Fruit fly (Drosophila melanogaster) whole organism, prepupa: ENCODE data around the gene CG6770.

ENCODE experiments used
- CG11294 ChIP-seq: fragments of 200-800 bp; sonication (Bioruptor generic); IDR thresholded peaks from 2 replicates; pipeline ENCODE4 v1.3.6; 2022; ENCODE audit warnings: missing biosample characterization, missing genetic modification characterization
- CG11762 ChIP-seq: fragments of 200-800 bp; sonication (Bioruptor generic); optimal IDR thresholded peaks from 3 replicates; lab custom pipeline; 2016; ENCODE audit warnings: missing biosample characterization, missing genetic modification characterization; ENCODE audit not compliant: insufficient read depth
- CG11902 ChIP-seq: fragments of 200-800 bp; sonication (Bioruptor generic); optimal IDR thresholded peaks from 3 replicates; lab custom pipeline; 2016; ENCODE audit warnings: missing biosample characterization, missing genetic modification characterization
- CG15336 ChIP-seq: fragments of 200-800 bp; sonication (Bioruptor generic); IDR thresholded peaks from 2 replicates; pipeline ENCODE4 v1.3.6; 2022; ENCODE audit warnings: missing biosample characterization, missing genetic modification characterization
- CG1621 ChIP-seq: fragments of 200-800 bp; sonication (Bioruptor generic); optimal IDR thresholded peaks from 3 replicates; lab custom pipeline; 2018; ENCODE audit warnings: missing biosample characterization, mild to moderate bottlenecking, missing genetic modification characterization
- CG16779 ChIP-seq: fragments of 200-800 bp; sonication (Bioruptor generic); optimal IDR thresholded peaks from 3 replicates; lab custom pipeline; 2017; ENCODE audit warnings: missing biosample characterization, mild to moderate bottlenecking, missing genetic modification characterization
- CG31627 ChIP-seq: fragments of 200-800 bp; sonication (Bioruptor generic); optimal IDR thresholded peaks from 3 replicates; lab custom pipeline; 2016; ENCODE audit warnings: missing biosample characterization, missing genetic modification characterization
- CG3919 ChIP-seq: fragments of 200-800 bp; sonication (Bioruptor generic); optimal IDR thresholded peaks from 3 replicates; lab custom pipeline; 2016; ENCODE audit warnings: missing biosample characterization, missing genetic modification characterization
- CG6276 ChIP-seq: fragments of 200-800 bp; sonication (Bioruptor generic); optimal IDR thresholded peaks from 2 replicates; lab custom pipeline; 2017; ENCODE audit warnings: missing biosample characterization, mild to moderate bottlenecking, missing genetic modification characterization
- CG6854 ChIP-seq: fragments of 200-800 bp; sonication (Bioruptor generic); optimal IDR thresholded peaks from 2 replicates; lab custom pipeline; 2017; ENCODE audit warnings: missing biosample characterization, mild to moderate bottlenecking, missing genetic modification characterization
- CG7368 ChIP-seq: fragments of 200-800 bp; sonication (Bioruptor generic); optimal IDR thresholded peaks from 3 replicates; lab custom pipeline; 2016; ENCODE audit warnings: missing biosample characterization, missing genetic modification characterization
- CG8119 ChIP-seq: fragments of 200-800 bp; sonication (Bioruptor generic); IDR thresholded peaks from 3 replicates; pipeline ENCODE4 v1.3.6; 2022; ENCODE audit warnings: missing biosample characterization, missing genetic modification characterization
- CG8319 ChIP-seq: fragments of 200-800 bp; sonication (Bioruptor generic); optimal IDR thresholded peaks from 3 replicates; lab custom pipeline; 2016; ENCODE audit warnings: missing biosample characterization, missing genetic modification characterization
- CG8632 ChIP-seq: fragments of 200-800 bp; sonication (Bioruptor generic); optimal IDR thresholded peaks from 3 replicates; lab custom pipeline; 2016; ENCODE audit warnings: missing biosample characterization, missing genetic modification characterization
- CG9139 ChIP-seq: fragments of 200-800 bp; sonication (Bioruptor generic); optimal IDR thresholded peaks from 3 replicates; lab custom pipeline; 2017; ENCODE audit warnings: missing biosample characterization, mild to moderate bottlenecking, missing genetic modification characterization
- Eip75B ChIP-seq: fragments of 200-800 bp; sonication (Bioruptor generic); optimal IDR thresholded peaks from 3 replicates; lab custom pipeline; 2016; ENCODE audit warnings: missing biosample characterization, missing genetic modification characterization
- Eip78C ChIP-seq: fragments of 200-800 bp; sonication (Bioruptor generic); peaks from one replicate; lab custom pipeline; 2016; ENCODE audit warnings: missing biosample characterization, missing genetic modification characterization
- Eip93F ChIP-seq: fragments of 200-800 bp; sonication (Bioruptor generic); optimal IDR thresholded peaks from 2 replicates; lab custom pipeline; 2016; ENCODE audit warnings: missing biosample characterization, mild to moderate bottlenecking, missing genetic modification characterization
- Gug ChIP-seq: fragments of 200-800 bp; sonication (Bioruptor generic); IDR thresholded peaks from 2 replicates; pipeline ENCODE4 v1.3.6; 2022; ENCODE audit warnings: missing biosample characterization, missing genetic modification characterization
- Hr4 ChIP-seq: fragments of 200-800 bp; sonication (Bioruptor generic); optimal IDR thresholded peaks from 3 replicates; lab custom pipeline; 2016; ENCODE audit warnings: missing biosample characterization, missing genetic modification characterization
- Lpt ChIP-seq: fragments of 200-800 bp; sonication (Bioruptor generic); optimal IDR thresholded peaks from 3 replicates; lab custom pipeline; 2016; ENCODE audit warnings: missing biosample characterization, missing genetic modification characterization
- Smox ChIP-seq: fragments of 200-800 bp; sonication (Bioruptor generic); optimal IDR thresholded peaks from 3 replicates; lab custom pipeline; 2016; ENCODE audit warnings: missing biosample characterization, missing genetic modification characterization
- Sox14 ChIP-seq: fragments of 200-800 bp; sonication (Bioruptor generic); optimal IDR thresholded peaks from 3 replicates; lab custom pipeline; 2016; ENCODE audit warnings: missing biosample characterization, missing genetic modification characterization
- achi ChIP-seq: fragments of 200-800 bp; sonication (Bioruptor generic); optimal IDR thresholded peaks from 3 replicates; lab custom pipeline; 2016; ENCODE audit warnings: missing biosample characterization, missing genetic modification characterization
- acj6 ChIP-seq: fragments of 200-800 bp; sonication (Bioruptor generic); optimal IDR thresholded peaks from 3 replicates; lab custom pipeline; 2016; ENCODE audit warnings: missing biosample characterization, missing genetic modification characterization
- cyc ChIP-seq: fragments of 200-800 bp; sonication (Bioruptor generic); optimal IDR thresholded peaks from 3 replicates; lab custom pipeline; 2016; ENCODE audit warnings: missing biosample characterization, missing genetic modification characterization
- dsx ChIP-seq: fragments of 200-800 bp; optimal IDR thresholded peaks from 3 replicates; lab custom pipeline; 2019; ENCODE audit warnings: missing biosample characterization, mild to moderate bottlenecking, missing genetic modification characterization, moderate library complexity; ENCODE audit not compliant: poor library complexity, severe bottlenecking
- eg ChIP-seq: fragments of 200-800 bp; sonication (Bioruptor generic); IDR thresholded peaks from 3 replicates; pipeline ENCODE4 v1.3.6; 2022; ENCODE audit warnings: missing biosample characterization, missing genetic modification characterization
- fd59A ChIP-seq: fragments of 200-800 bp; sonication (Bioruptor generic); optimal IDR thresholded peaks from 2 replicates; lab custom pipeline; 2017; ENCODE audit warnings: missing biosample characterization, mild to moderate bottlenecking, missing genetic modification characterization, missing genetic modification reagents
- fkh ChIP-seq: fragments of 200-800 bp; sonication (Bioruptor generic); optimal IDR thresholded peaks from 3 replicates; lab custom pipeline; 2017; ENCODE audit warnings: missing biosample characterization, mild to moderate bottlenecking, missing genetic modification characterization, moderate library complexity
- lz ChIP-seq: fragments of 200-800 bp; sonication (Bioruptor generic); optimal IDR thresholded peaks from 3 replicates; lab custom pipeline; 2016; ENCODE audit warnings: missing biosample characterization, missing genetic modification characterization
- net ChIP-seq: fragments of 200-800 bp; sonication (Bioruptor generic); optimal IDR thresholded peaks from 3 replicates; lab custom pipeline; 2016; ENCODE audit warnings: missing biosample characterization, missing genetic modification characterization
- salr ChIP-seq, 2 experiments: fragments of 200-800 bp; sonication (Bioruptor generic); optimal IDR thresholded peaks; 3 replicates each; lab custom pipeline; 2016 to 2018; ENCODE audit warnings: missing biosample characterization in 2 of 2, missing genetic modification characterization in 2 of 2, mild to moderate bottlenecking in 1 of 2
- ss ChIP-seq, 2 experiments: fragments of 200-800 bp; sonication (Bioruptor generic); optimal IDR thresholded peaks; 2 replicates in 1 of 2; 3 replicates in 1 of 2; lab custom pipeline; 2017 to 2018; ENCODE audit warnings: mild to moderate bottlenecking in 2 of 2, missing biosample characterization in 2 of 2, missing genetic modification characterization in 2 of 2, moderate library complexity in 1 of 2
- svp ChIP-seq: fragments of 200-800 bp; sonication (Bioruptor generic); peaks from one replicate; lab custom pipeline; 2016; ENCODE audit warnings: missing biosample characterization, missing genetic modification characterization
- vri ChIP-seq: fragments of 200-800 bp; sonication (Bioruptor generic); optimal IDR thresholded peaks from 3 replicates; lab custom pipeline; 2016; ENCODE audit warnings: missing biosample characterization, mild to moderate bottlenecking, missing genetic modification characterization

Gene CG6770

DNA sequence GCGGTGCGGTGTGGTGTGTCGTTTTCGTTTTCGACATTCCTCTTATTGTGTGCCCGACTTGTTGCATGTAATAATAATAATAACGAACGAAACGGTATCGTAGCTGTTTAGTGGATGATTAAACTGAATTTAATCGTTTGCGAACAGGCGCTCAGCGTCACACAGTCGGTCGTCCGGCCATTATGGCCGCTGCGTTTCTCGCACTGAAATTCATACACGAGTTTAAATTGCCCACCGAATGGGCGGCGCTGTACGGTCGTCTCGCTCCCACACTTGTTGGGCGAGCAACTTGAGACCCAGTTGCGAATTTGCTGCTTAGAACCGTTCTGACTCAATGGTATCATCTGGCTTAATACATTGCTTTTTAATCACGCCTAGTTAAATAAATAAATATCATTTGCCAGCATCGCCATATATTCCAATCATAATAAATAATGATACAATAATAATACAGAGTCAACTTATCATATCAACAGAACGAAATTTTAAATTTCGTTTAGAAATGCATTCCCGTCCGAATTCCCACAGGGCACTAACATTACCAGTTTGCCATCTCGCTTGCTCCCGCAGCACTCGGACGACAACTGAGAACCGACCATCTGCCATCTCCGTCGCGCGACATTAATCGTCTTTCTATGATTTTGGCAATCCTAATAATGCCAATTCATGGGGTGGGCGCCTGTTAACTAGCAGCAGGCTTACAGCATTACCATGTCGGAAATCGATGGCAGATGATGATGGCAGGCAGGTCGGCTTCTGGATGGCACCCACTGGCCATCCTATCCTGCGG lies 34.8 kb downstream of the CG6770 start (continued):
- TF ChIP-seq acj6 (GFP tag; lab: Kevin White, UChicago) (peak; percentile 90), Smox (GFP tag; lab: Kevin White, UChicago) (peak; percentile 90), fkh (GFP tag; lab: Kevin White, UChicago) (peak; percentile 6), CG16779 (tag; lab: Kevin White, UChicago) (peak; percentile 93), Sox14 (GFP tag; lab: Kevin White, UChicago) (peak; percentile 90), Eip75B (GFP tag; lab: Kevin White, UChicago) (peak; percentile 84), fd59A (peak; percentile 88), Eip93F (GFP tag; lab: Kevin White, UChicago) (no peak), CG7368 (GFP tag; lab: Kevin White, UChicago) (peak; percentile 82), achi (GFP tag; lab: Kevin White, UChicago) (peak; percentile 91), Hr4 (GFP tag; lab: Kevin White, UChicago) (peak; percentile 93), Gug (no peak), CG11294 (GFP tag; lab: Robert Waterston, UW) (no peak), eg (GFP tag; lab: Robert Waterston, UW) (no peak), salr (GFP tag; optimal IDR thresholded peaks at IDR 0.05; lab: Kevin White, UChicago) (peak; percentile 55 to 89), svp (peak; percentile 93), lz (GFP tag; lab: Kevin White, UChicago) (peak; percentile 92), CG6854 (GFP tag; lab: Kevin White, UChicago) (peak; percentile 86), net (GFP tag; lab: Kevin White, UChicago) (peak; percentile 83), CG31627 (GFP tag; lab: Kevin White, UChicago) (peak; percentile 88), dsx (GFP tag; lab: Kevin White, UChicago) (no peak), CG1621 (peak; percentile 82), CG11762 (GFP tag; lab: Kevin White, UChicago) (peak; percentile 87), CG8119 (GFP tag; lab: Robert Waterston, UW) (no peak)

DNA sequence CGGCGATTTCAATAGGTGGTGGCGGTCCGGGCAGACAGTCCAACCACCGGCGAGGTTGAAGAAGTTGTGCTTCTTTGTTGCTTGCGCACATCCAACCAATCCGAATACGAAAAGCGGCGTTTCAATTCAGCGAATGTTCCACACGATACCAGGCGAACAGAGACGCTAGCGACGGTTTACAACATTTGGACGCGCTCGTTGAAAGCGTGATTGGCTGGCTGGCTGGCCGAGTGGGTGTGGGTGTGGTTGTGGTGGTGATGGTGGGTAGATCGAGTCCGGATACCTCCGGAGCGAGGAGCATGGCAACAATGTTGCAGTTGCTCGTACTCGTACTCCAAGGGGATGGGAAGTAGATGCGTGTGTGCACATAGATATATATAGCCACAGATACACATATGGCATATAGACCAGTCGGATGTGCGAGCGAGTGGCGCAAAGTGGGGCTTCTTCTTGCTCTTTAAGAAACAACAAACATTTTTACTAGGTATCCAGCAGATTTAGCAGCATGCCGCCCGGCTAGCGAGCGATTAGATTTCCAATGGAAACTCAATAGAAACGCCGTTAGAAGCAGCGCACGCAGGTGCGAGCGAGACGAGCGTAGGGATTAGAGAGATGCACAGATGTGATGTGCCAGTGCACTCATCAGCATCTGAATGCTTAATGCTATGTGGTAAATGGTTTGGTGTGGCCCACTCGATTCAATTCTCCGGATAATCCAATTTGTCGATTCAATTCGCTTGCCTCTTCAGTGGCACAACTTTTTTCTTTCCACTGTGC lies 35.6 kb downstream of the CG6770 start:
- TF ChIP-seq fkh (GFP tag; lab: Kevin White, UChicago), result peak; percentile 58
- peak; percentile 67 for TF ChIP-seq CG6854 (GFP tag; lab: Kevin White, UChicago)
- peak; percentile 69 for TF ChIP-seq Lpt (GFP tag; lab: Kevin White, UChicago)
- TF ChIP-seq CG16779 (tag; lab: Kevin White, UChicago), result peak; percentile 16
- no peak for TF ChIP-seq CG15336 (GFP tag; lab: Robert Waterston, UW)
- peak; percentile 9 for TF ChIP-seq Eip75B (GFP tag; lab: Kevin White, UChicago)
- no peak for TF ChIP-seq eg (GFP tag; lab: Robert Waterston, UW)
- TF ChIP-seq CG3919 (GFP tag; lab: Kevin White, UChicago), result peak; percentile 33
- peak; percentile 88 for TF ChIP-seq CG1621
- no peak for TF ChIP-seq CG11902 (GFP tag; lab: Kevin White, UChicago)
- peak; percentile 21 to 56 for TF ChIP-seq ss (GFP tag; optimal IDR thresholded peaks at IDR 0.05; lab: Kevin White, UChicago)
- TF ChIP-seq CG8319 (GFP tag; lab: Kevin White, UChicago), result no peak
- peak; percentile 91 for TF ChIP-seq svp
- TF ChIP-seq Eip78C (GFP tag; lab: Kevin White, UChicago), result peak; percentile 68
- TF ChIP-seq CG8632 (GFP tag; lab: Kevin White, UChicago), result no peak
- TF ChIP-seq CG6276 (GFP tag; lab: Kevin White, UChicago), result peak; percentile 17
- TF ChIP-seq CG9139 (GFP tag; lab: Kevin White, UChicago), result peak; percentile 31
- TF ChIP-seq vri (GFP tag; lab: Kevin White, UChicago), result no peak
- peak; percentile 56 for TF ChIP-seq Sox14 (GFP tag; lab: Kevin White, UChicago)
- TF ChIP-seq cyc (GFP tag; lab: Kevin White, UChicago), result no peak
- peak; percentile 100 for TF ChIP-seq dsx (GFP tag; lab: Kevin White, UChicago)
